Worm (Caenorhabditis elegans) whole organism, early embryonic: ENCODE results near the gene scl-23.

Experiments used
- B0310.2 ChIP-seq: sonication (generic microtip); optimal IDR thresholded peaks from 2 replicates; lab custom pipeline; 2016; ENCODE audit warnings: mild to moderate bottlenecking, missing genetic modification characterization, missing compliant biosample characterization
- aly-1 ChIP-seq: sonication (generic microtip); optimal IDR thresholded peaks from 2 replicates; lab custom pipeline; 2016; ENCODE audit warnings: missing genetic modification characterization, missing compliant biosample characterization
- ama-1 ChIP-seq: fragments of 150-350 bp; optimal IDR thresholded peaks from 2 replicates; lab custom pipeline; 2014
- ceh-36 ChIP-seq: sonication (generic microtip); optimal IDR thresholded peaks from 2 replicates; lab custom pipeline; 2016; ENCODE audit warnings: missing genetic modification characterization, inconsistent platforms, missing compliant biosample characterization
- hmbx-1 ChIP-seq: sonication (generic microtip); optimal IDR thresholded peaks from 2 replicates; lab custom pipeline; 2016; ENCODE audit warnings: mild to moderate bottlenecking, missing genetic modification characterization, missing compliant biosample characterization
- hmg-4 ChIP-seq: fragments of 200-800 bp; sonication (Bioruptor generic); optimal IDR thresholded peaks from 2 replicates; lab custom pipeline; 2018; ENCODE audit warnings: mild to moderate bottlenecking, missing genetic modification characterization, missing compliant biosample characterization
- hnd-1 ChIP-seq: sonication (generic microtip); optimal IDR thresholded peaks from 2 replicates; lab custom pipeline; 2016; ENCODE audit warnings: missing genetic modification characterization, missing compliant biosample characterization
- tbx-11 ChIP-seq: fragments of 200-800 bp; sonication (Bioruptor generic); IDR thresholded peaks from 2 replicates; pipeline ENCODE4 v1.3.6; 2022; ENCODE audit warnings: missing genetic modification characterization, missing compliant biosample characterization

- no peak for TF ChIP-seq ceh-36
- no peak for TF ChIP-seq hmg-4 (GFP tag; lab: Kevin White, UChicago)
- TF ChIP-seq aly-1 (tag; lab: Kevin White, UChicago), result no peak
- TF ChIP-seq ama-1 (lab: Kevin White, UChicago), result no peak
- TF ChIP-seq tbx-11 (GFP tag; lab: Robert Waterston, UW), result no peak
- no peak for TF ChIP-seq B0310.2 (tag; lab: Kevin White, UChicago)
- TF ChIP-seq hnd-1, result no peak
- no peak for TF ChIP-seq hmbx-1 (tag; lab: Kevin White, UChicago)
Measured at ce11 chrIV:125881-126781, 36.2 kb upstream of the scl-23 start, which contains the start of the genes grld-1 and cox-6C.
